Fruit fly (Drosophila melanogaster): ENCODE results near the gene CG4546.

Gene CG4546

dm6 chr3R:15832525-15832924 lies 13.8 kb upstream of the CG4546 start, which contains the start of gene rec (continued):
- peak; percentile 19 for TF ChIP-seq pzg (GFP tag; optimal IDR thresholded peaks at IDR 0.05)
- peak; percentile 42; the same call in 1 of the 3 replicates for TF ChIP-seq CG34224 (GFP tag; IDR thresholded peaks at IDR 0.05; ENCODE audit: partially characterized antibody)
- TF ChIP-seq CG2116 (GFP tag; optimal IDR thresholded peaks at IDR 0.05) = peak; percentile 26

- TF ChIP-seq CG12155 (GFP tag; optimal IDR thresholded peaks at IDR 0.05) (no peak), CG10565 (GFP tag; optimal IDR thresholded peaks at IDR 0.05) (no peak), CG14014 (GFP tag; IDR thresholded peaks at IDR 0.05) (no peak), hth (optimal IDR thresholded peaks at IDR 0.05) (no peak), slbo (GFP tag; IDR thresholded peaks at IDR 0.05) (no peak), da (GFP tag; optimal IDR thresholded peaks at IDR 0.05) (no peak), Nf-YC (tag; optimal IDR thresholded peaks at IDR 0.05) (no peak), Rx (GFP tag; IDR thresholded peaks at IDR 0.05) (no peak), klu (GFP tag; IDR thresholded peaks at IDR 0.05) (no peak), repo (GFP tag; optimal IDR thresholded peaks at IDR 0.05) (no peak), CoRest (tag; optimal IDR thresholded peaks at IDR 0.05) (no peak), CG4730 (GFP tag; IDR thresholded peaks at IDR 0.05) (no peak), Camta (GFP tag; optimal IDR thresholded peaks at IDR 0.05) (no peak), Taf1 (GFP tag; IDR thresholded peaks at IDR 0.05) (no peak), otp (GFP tag; IDR thresholded peaks at IDR 0.05) (no peak), nmo (GFP tag; optimal IDR thresholded peaks at IDR 0.05) (no peak), p53 (GFP tag; optimal IDR thresholded peaks at IDR 0.05) (no peak)
These were observed 13.0 kb upstream of the CG4546 start, which contains the start of gene CG43318 for dm6 chr3R:15833332-15833731. Gene CG43318, minus strand, starts transcription at chr3R:15833432.

- TF ChIP-seq CG9797 (GFP tag; optimal IDR thresholded peaks at IDR 0.05) = peak; percentile 37
- TF ChIP-seq CG2712 (tag; optimal IDR thresholded peaks at IDR 0.05) = peak; percentile 6
- TF ChIP-seq CG4617 (GFP tag; optimal IDR thresholded peaks at IDR 0.05; ENCODE audit: borderline replicate concordance) = peak; percentile 56
- TF ChIP-seq fd64A (GFP tag; optimal IDR thresholded peaks at IDR 0.05) = no peak
- TF ChIP-seq E2f2 (GFP tag; IDR thresholded peaks at IDR 0.05) = peak; percentile 76
- peak; percentile 25 for TF ChIP-seq pzg (GFP tag; optimal IDR thresholded peaks at IDR 0.05)
- TF ChIP-seq Dll (GFP tag; IDR thresholded peaks at IDR 0.05; ENCODE audit: partially characterized antibody) = peak; percentile 50; the same call in 2 of the 4 replicates
- no peak for TF ChIP-seq CG6813 (GFP tag; optimal IDR thresholded peaks at IDR 0.05)
- no peak for TF ChIP-seq CG11093 (GFP tag; IDR thresholded peaks at IDR 0.05)
- TF ChIP-seq chinmo (GFP tag; IDR thresholded peaks at IDR 0.05; ENCODE audit: partially characterized antibody) = 0 out of 4 replicates have a peak, but pooled peaks have one; percentile 34
- TF ChIP-seq CG10267 (tag; optimal IDR thresholded peaks at IDR 0.05) = peak; percentile 33
- TF ChIP-seq NfI (GFP tag; optimal IDR thresholded peaks at IDR 0.05) = no peak
- TF ChIP-seq Med (GFP tag) = peak; percentile 15
- peak; percentile 48 for TF ChIP-seq MESR4 (GFP tag; optimal IDR thresholded peaks at IDR 0.05)
- TF ChIP-seq CG6791 (GFP tag; IDR thresholded peaks at IDR 0.05; ENCODE audit: partially characterized antibody) = peak; percentile 14; the same call in 1 of the 3 replicates
- peak; percentile 63 for TF ChIP-seq Dref (GFP tag; IDR thresholded peaks at IDR 0.05)
- TF ChIP-seq Dad (GFP tag; optimal IDR thresholded peaks at IDR 0.05) = no peak
- TF ChIP-seq emc (GFP tag; optimal IDR thresholded peaks at IDR 0.05) = no peak
- TF ChIP-seq CG30020 (tag; optimal IDR thresholded peaks at IDR 0.05) = peak; percentile 11
- TF ChIP-seq MBD-R2 (GFP tag; IDR thresholded peaks at IDR 0.05) = peak; percentile 51
- peak; percentile 77 for TF ChIP-seq CG2116 (GFP tag; optimal IDR thresholded peaks at IDR 0.05)
- 0 out of 3 replicates have a peak, but pooled peaks have one; percentile 40 for TF ChIP-seq Opbp (GFP tag; IDR thresholded peaks at IDR 0.05; ENCODE audit: partially characterized antibody)
- peak; percentile 22 for TF ChIP-seq CG14710 (tag; optimal IDR thresholded peaks at IDR 0.05)
- TF ChIP-seq BEAF-32 (GFP tag; optimal IDR thresholded peaks at IDR 0.05) = peak; percentile 46
- TF ChIP-seq CG4328 (GFP tag; optimal IDR thresholded peaks at IDR 0.05) = no peak
- TF ChIP-seq sens (GFP tag) = peak; percentile 38
- TF ChIP-seq prd (optimal IDR thresholded peaks at IDR 0.05) = no peak
- 0 out of 3 replicates have a peak, but pooled peaks have one; percentile 22 for TF ChIP-seq prd (GFP tag; IDR thresholded peaks at IDR 0.05)
- TF ChIP-seq trem (tag; optimal IDR thresholded peaks at IDR 0.05) = peak; percentile 40
These were observed 11.8 kb upstream of the CG4546 start, which contains the start of the genes CG43317 and Arpc3A for dm6 chr3R:15834375-15835031. Gene CG43317, minus strand, starts transcription at chr3R:15834425. Gene Arpc3A, plus strand, starts transcription at chr3R:15834648.
